Worm (Caenorhabditis elegans) whole organism, young adult: ENCODE results near the gene srxa-13.

Experiments
- B0019.2 ChIP-seq: fragments of 200-800 bp; sonication (Bioruptor generic); conservative IDR thresholded peaks from 2 replicates; pipeline ENCODE4 v1.3.6; 2022; ENCODE audit warnings: missing genetic modification reagents, missing genetic modification characterization, missing compliant biosample characterization
- B0261.1 ChIP-seq: sonication (generic microtip); optimal IDR thresholded peaks from 2 replicates; lab custom pipeline; 2016; ENCODE audit warnings: mild to moderate bottlenecking, missing genetic modification characterization, moderate library complexity, missing compliant biosample characterization
- C17E4.6 ChIP-seq: fragments of 200-800 bp; sonication (Bioruptor generic); IDR thresholded peaks from 2 replicates; pipeline ENCODE4 v1.3.6; 2022; ENCODE audit warnings: missing genetic modification reagents, missing genetic modification characterization, missing compliant biosample characterization
- F10E7.11 ChIP-seq: sonication (generic microtip); optimal IDR thresholded peaks from 2 replicates; lab custom pipeline; 2017; ENCODE audit warnings: mild to moderate bottlenecking, missing genetic modification characterization, moderate library complexity, missing compliant biosample characterization
- F33H1.4 ChIP-seq: fragments of 200-800 bp; sonication (Bioruptor generic); IDR thresholded peaks from 2 replicates; pipeline ENCODE4 v1.3.6; 2022; ENCODE audit warnings: missing genetic modification reagents, missing genetic modification characterization, missing compliant biosample characterization
- F52B5.7 ChIP-seq: sonication (generic microtip); optimal IDR thresholded peaks from 2 replicates; lab custom pipeline; 2016; ENCODE audit warnings: mild to moderate bottlenecking, missing genetic modification characterization, missing compliant biosample characterization
- F55B11.4 ChIP-seq: sonication (generic microtip); optimal IDR thresholded peaks from 2 replicates; lab custom pipeline; 2016; ENCODE audit warnings: missing compliant biosample characterization, missing genetic modification characterization, borderline replicate concordance; ENCODE audit not compliant: insufficient read depth
- Y53F4B.3 ChIP-seq: fragments of 200-800 bp; sonication (Bioruptor generic); IDR thresholded peaks from 2 replicates; pipeline ENCODE4 v1.3.6; 2022; ENCODE audit warnings: missing genetic modification reagents, missing genetic modification characterization, missing compliant biosample characterization
- Y56A3A.18 ChIP-seq: fragments of 200-800 bp; sonication (Bioruptor generic); IDR thresholded peaks from 2 replicates; pipeline ENCODE4 v1.3.6; 2022; ENCODE audit warnings: missing genetic modification reagents, missing genetic modification characterization, missing compliant biosample characterization
- Y67H2A.10 ChIP-seq: fragments of 200-800 bp; sonication (Bioruptor generic); conservative IDR thresholded peaks from 2 replicates; pipeline ENCODE4 v1.3.6; 2022; ENCODE audit warnings: missing genetic modification reagents, missing genetic modification characterization, missing compliant biosample characterization
- Y95B8A.8 ChIP-seq: fragments of 200-800 bp; sonication (Bioruptor generic); IDR thresholded peaks from 2 replicates; pipeline ENCODE4 v1.3.6; 2022; ENCODE audit warnings: missing genetic modification reagents, missing genetic modification characterization, missing compliant biosample characterization
- cebp-2 ChIP-seq: fragments of 200-800 bp; sonication (Bioruptor generic); IDR thresholded peaks from 2 replicates; pipeline ENCODE4 v1.3.6; 2022; ENCODE audit warnings: missing genetic modification characterization, missing compliant biosample characterization
- ceh-91 ChIP-seq: fragments of 200-800 bp; sonication (Bioruptor generic); IDR thresholded peaks from 2 replicates; pipeline ENCODE4 v1.3.6; 2022; ENCODE audit warnings: missing genetic modification reagents, missing genetic modification characterization, missing compliant biosample characterization
- chd-7 ChIP-seq: sonication (generic microtip); optimal IDR thresholded peaks from 2 replicates; lab custom pipeline; 2016; ENCODE audit warnings: mild to moderate bottlenecking, missing genetic modification characterization, moderate library complexity, missing compliant biosample characterization
- die-1 ChIP-seq: sonication (generic microtip); optimal IDR thresholded peaks from 2 replicates; lab custom pipeline; 2016; ENCODE audit warnings: missing genotype, mild to moderate bottlenecking, missing genetic modification characterization, missing compliant biosample characterization
- dpff-1 ChIP-seq: sonication (generic microtip); optimal IDR thresholded peaks from 2 replicates; lab custom pipeline; 2017; ENCODE audit warnings: mild to moderate bottlenecking, missing genetic modification characterization, missing compliant biosample characterization
- dpl-1 ChIP-seq: fragments of 150-350 bp; optimal IDR thresholded peaks from 2 replicates; lab custom pipeline; 2014; ENCODE audit warnings: missing biosample characterization, missing genetic modification reagents, missing genetic modification characterization
- egl-44 ChIP-seq: fragments of 200-800 bp; sonication (Bioruptor generic); IDR thresholded peaks from 2 replicates; pipeline ENCODE4 v1.3.6; 2022; ENCODE audit warnings: missing genetic modification reagents, missing genetic modification characterization, missing compliant biosample characterization
- him-1 ChIP-seq: sonication (generic microtip); optimal IDR thresholded peaks from 2 replicates; lab custom pipeline; 2016; ENCODE audit warnings: missing genotype, missing genetic modification reagents, missing genetic modification characterization, missing compliant biosample characterization
- lin-26 ChIP-seq: fragments of 200-800 bp; sonication (Bioruptor generic); IDR thresholded peaks from 2 replicates; pipeline ENCODE4 v1.3.6; 2022; ENCODE audit warnings: missing genetic modification reagents, missing genetic modification characterization, missing compliant biosample characterization
- madf-8 ChIP-seq: fragments of 200-800 bp; sonication (Bioruptor generic); conservative IDR thresholded peaks from 2 replicates; pipeline ENCODE4 v1.3.6; 2022; ENCODE audit warnings: missing genetic modification reagents, missing genetic modification characterization, missing compliant biosample characterization
- mel-28 ChIP-seq: sonication (generic microtip); optimal IDR thresholded peaks from 2 replicates; lab custom pipeline; 2016; ENCODE audit warnings: borderline replicate concordance, mild to moderate bottlenecking, missing genetic modification characterization, missing compliant biosample characterization
- mxl-1 ChIP-seq: sonication (generic microtip); optimal IDR thresholded peaks from 2 replicates; lab custom pipeline; 2016; ENCODE audit warnings: missing genetic modification characterization, missing compliant biosample characterization
- nfya-2 ChIP-seq: fragments of 200-800 bp; sonication (Bioruptor generic); IDR thresholded peaks from 2 replicates; pipeline ENCODE4 v1.3.6; 2022; ENCODE audit warnings: missing genetic modification reagents, missing genetic modification characterization, missing compliant biosample characterization
- nhr-27 ChIP-seq: fragments of 200-800 bp; sonication (Bioruptor generic); optimal IDR thresholded peaks from 2 replicates; lab custom pipeline; 2018; ENCODE audit warnings: mild to moderate bottlenecking, missing genetic modification characterization, moderate library complexity, missing compliant biosample characterization
- rec-8 ChIP-seq, 2 experiments: sonication (generic microtip); optimal IDR thresholded peaks; 2 replicates each; lab custom pipeline; 2016; ENCODE audit warnings: mild to moderate bottlenecking in 2 of 2, missing genetic modification characterization in 2 of 2, missing genetic modification reagents in 2 of 2, missing genotype in 2 of 2, missing biosample characterization in 1 of 2, missing compliant biosample characterization in 1 of 2, moderate library complexity in 1 of 2
- repo-1 ChIP-seq: sonication (generic microtip); optimal IDR thresholded peaks from 2 replicates; lab custom pipeline; 2017; ENCODE audit warnings: mild to moderate bottlenecking, missing genetic modification characterization, missing compliant biosample characterization
- rpc-1 ChIP-seq, 2 experiments: fragments of 150-350 bp in 1 of 2; sonication (generic microtip) in 1 of 2; optimal IDR thresholded peaks; 2 replicates each; lab custom pipeline; 2014 to 2018; ENCODE audit warnings: missing biosample characterization in 1 of 2, missing genetic modification characterization in 1 of 2, missing genetic modification reagents in 1 of 2, missing genotype in 1 of 2
- sdz-38 ChIP-seq: sonication (generic microtip); optimal IDR thresholded peaks from 2 replicates; lab custom pipeline; 2016; ENCODE audit warnings: missing genotype, missing genetic modification characterization, missing compliant biosample characterization
- sea-2 ChIP-seq: fragments of 200-800 bp; sonication (Bioruptor generic); IDR thresholded peaks from 2 replicates; pipeline ENCODE4 v1.3.6; 2022; ENCODE audit warnings: missing genetic modification characterization, missing compliant biosample characterization
- snpc-1.3 ChIP-seq: sonication (generic microtip); optimal IDR thresholded peaks from 2 replicates; lab custom pipeline; 2017; ENCODE audit warnings: missing genetic modification characterization, mild to moderate bottlenecking, missing compliant biosample characterization, antibody characterized with exemption, moderate library complexity, missing genotype, missing genetic modification reagents; ENCODE audit not compliant: insufficient read depth
- snpc-3.4 ChIP-seq: sonication (generic microtip); optimal IDR thresholded peaks from 2 replicates; lab custom pipeline; 2017; ENCODE audit warnings: missing genetic modification characterization, mild to moderate bottlenecking, missing compliant biosample characterization, antibody characterized with exemption, moderate library complexity, missing genotype, missing genetic modification reagents
- somi-1 ChIP-seq: fragments of 200-800 bp; sonication (Bioruptor generic); optimal IDR thresholded peaks from 2 replicates; lab custom pipeline; 2018; ENCODE audit warnings: mild to moderate bottlenecking, missing genetic modification characterization, missing compliant biosample characterization
- tbp1 ChIP-seq: fragments of 200-800 bp; sonication (Bioruptor generic); optimal IDR thresholded peaks from 2 replicates; lab custom pipeline; 2018; ENCODE audit warnings: mild to moderate bottlenecking, missing genetic modification characterization, missing compliant biosample characterization
- tbx-9 ChIP-seq: sonication (generic microtip); optimal IDR thresholded peaks from 2 replicates; lab custom pipeline; 2016; ENCODE audit warnings: borderline replicate concordance, missing genetic modification characterization, inconsistent platforms, missing compliant biosample characterization
- unc-62 ChIP-seq: fragments of 150-350 bp; optimal IDR thresholded peaks from 2 replicates; lab custom pipeline; 2014; ENCODE audit warnings: missing biosample characterization, missing genetic modification reagents, missing genetic modification characterization
- zfh-2 ChIP-seq: fragments of 200-800 bp; sonication (Bioruptor generic); conservative IDR thresholded peaks from 2 replicates; pipeline ENCODE4 v1.3.6; 2022; ENCODE audit warnings: missing genetic modification reagents, missing genetic modification characterization, missing compliant biosample characterization
- ztf-28 ChIP-seq: fragments of 200-800 bp; sonication (Bioruptor generic); IDR thresholded peaks from 2 replicates; pipeline ENCODE4 v1.3.6; 2022; ENCODE audit warnings: missing genetic modification reagents, missing genetic modification characterization, missing compliant biosample characterization
- ztf-6 ChIP-seq: fragments of 200-800 bp; sonication (Bioruptor generic); IDR thresholded peaks from 2 replicates; pipeline ENCODE4 v1.3.6; 2022; ENCODE audit warnings: missing genetic modification reagents, missing genetic modification characterization, missing compliant biosample characterization

Gene srxa-13

ce11 chrV:13954056-13954455, 24.5 kb downstream of the srxa-13 start, which contains the start of gene swt-6:
Gene swt-6, plus strand, starts transcription at chrV:13954356.
- TF ChIP-seq F55B11.4 (tag; lab: Kevin White, UChicago), result no peak
- no peak for TF ChIP-seq B0019.2 (GFP tag; lab: Robert Waterston, UW)
- no peak for TF ChIP-seq F52B5.7
- TF ChIP-seq egl-44 (GFP tag; lab: Robert Waterston, UW), result no peak
- no peak for TF ChIP-seq madf-8 (GFP tag; lab: Robert Waterston, UW)
- no peak for TF ChIP-seq C17E4.6 (GFP tag; lab: Robert Waterston, UW)
- TF ChIP-seq somi-1 (GFP tag; lab: Kevin White, UChicago), result no peak
- TF ChIP-seq sdz-38 (tag; lab: Kevin White, UChicago), result no peak
- no peak for TF ChIP-seq dpl-1 (GFP tag; lab: Kevin White, UChicago)
- no peak for TF ChIP-seq snpc-1.3 (tag; lab: Kevin White, UChicago)
- no peak for TF ChIP-seq cebp-2 (GFP tag; lab: Robert Waterston, UW)
- TF ChIP-seq snpc-3.4 (tag; lab: Kevin White, UChicago), result no peak
- no peak for TF ChIP-seq Y67H2A.10 (GFP tag; lab: Robert Waterston, UW)
- TF ChIP-seq Y56A3A.18 (GFP tag; lab: Robert Waterston, UW), result no peak
- no peak for TF ChIP-seq dpff-1
- TF ChIP-seq rpc-1 (optimal IDR thresholded peaks at IDR 0.05; lab: Kevin White, UChicago), result no peak
- TF ChIP-seq rpc-1 (tag; optimal IDR thresholded peaks at IDR 0.05; lab: Kevin White, UChicago), result no peak
- TF ChIP-seq F10E7.11 (tag; lab: Kevin White, UChicago), result no peak
- TF ChIP-seq F33H1.4, result no peak
- TF ChIP-seq, all 124 proteins: peak for 0

DNA sequence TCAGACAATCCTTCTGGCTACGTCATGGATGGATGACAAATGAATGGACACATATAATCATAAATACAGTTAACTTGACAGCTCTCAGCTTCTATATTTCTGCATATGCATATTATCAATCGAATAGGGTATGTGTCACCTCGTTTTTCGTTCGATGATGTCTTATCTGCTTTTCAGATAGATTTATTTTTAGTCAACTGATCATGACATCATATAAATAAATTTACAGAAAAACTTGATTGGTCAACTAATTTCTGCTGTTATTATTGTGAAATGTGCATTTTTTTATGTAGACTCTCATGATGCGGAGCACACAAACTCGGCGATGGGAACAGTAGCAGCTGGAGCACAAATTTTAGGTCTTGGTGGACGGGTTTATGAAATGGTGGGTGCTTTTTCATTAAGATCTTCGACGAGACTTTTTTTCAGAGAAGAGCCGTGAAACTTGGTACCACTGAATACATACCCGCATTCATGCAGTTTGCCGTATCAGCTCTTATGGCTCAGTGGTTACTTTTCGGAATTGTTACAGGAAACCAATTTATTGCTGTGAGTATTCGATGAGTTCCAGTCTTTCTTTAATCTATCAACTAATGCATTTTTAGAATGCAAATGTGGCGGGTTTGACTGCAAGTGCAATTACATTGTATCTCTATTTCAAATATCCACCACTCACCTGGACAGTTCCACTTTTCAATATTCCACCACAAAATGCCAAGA, 25.9 kb downstream of the srxa-13 start:
- TF ChIP-seq Y95B8A.8 (GFP tag; lab: Robert Waterston, UW) (no peak), lin-26 (GFP tag; lab: Robert Waterston, UW) (no peak), unc-62 (GFP tag; lab: Kevin White, UChicago) (peak; percentile 63)
- TF ChIP-seq, all 124 proteins: peak for 1

DNA sequence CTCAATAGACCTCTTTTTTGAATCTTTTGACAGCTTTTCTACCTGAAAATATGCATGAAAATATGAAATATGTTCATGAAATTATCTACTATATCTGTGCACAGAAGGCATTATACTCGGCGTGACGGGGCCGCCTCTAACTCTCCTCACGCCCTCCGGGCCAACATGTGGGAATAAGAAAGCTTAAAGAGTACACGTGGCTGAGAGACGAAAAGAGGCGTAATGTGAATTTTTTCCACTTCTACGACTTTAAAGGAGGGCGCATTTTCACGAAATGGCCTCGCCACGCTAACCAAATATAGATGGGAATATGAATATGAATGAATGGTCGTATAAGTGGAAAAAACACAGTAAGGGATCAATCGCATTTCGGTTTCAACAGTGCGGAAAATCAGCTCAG, 28.1 kb downstream of the srxa-13 start:
- no peak for TF ChIP-seq rec-8 (tag; optimal IDR thresholded peaks at IDR 0.05; lab: Kevin White, UChicago)
- TF ChIP-seq chd-7 (tag; lab: Kevin White, UChicago), result no peak
- TF ChIP-seq Y53F4B.3 (GFP tag; lab: Robert Waterston, UW), result no peak
- no peak for TF ChIP-seq mel-28
- TF ChIP-seq ztf-6 (GFP tag; lab: Robert Waterston, UW), result no peak
- no peak for TF ChIP-seq nhr-27
- no peak for TF ChIP-seq B0261.1 (tag; lab: Kevin White, UChicago)
- TF ChIP-seq zfh-2 (GFP tag; lab: Robert Waterston, UW), result no peak
- TF ChIP-seq ceh-91, result no peak
- no peak for TF ChIP-seq snpc-1.3 (tag; lab: Kevin White, UChicago)
- no peak for TF ChIP-seq mxl-1 (tag; lab: Kevin White, UChicago)
- TF ChIP-seq nfya-2, result no peak
- TF ChIP-seq ztf-28, result no peak
- TF ChIP-seq him-1 (tag; lab: Kevin White, UChicago), result no peak
- TF ChIP-seq tbx-9 (tag; lab: Kevin White, UChicago), result no peak
- TF ChIP-seq repo-1 (tag; lab: Kevin White, UChicago), result no peak
- TF ChIP-seq die-1 (tag; lab: Kevin White, UChicago), result no peak
- no peak for TF ChIP-seq tbp1 (GFP tag; lab: Kevin White, UChicago)
- TF ChIP-seq sea-2 (GFP tag; lab: Robert Waterston, UW), result no peak
